Fruit fly (Drosophila melanogaster): Measurements from ENCODE around the gene CG33263.

The CG33263 gene

dm6 chr3L:13400872-13401418 lies 23.0 kb downstream of the CG33263 start, which contains the start of gene sens:
Gene sens (minus strand): TSS chr3L:13401125.
- TF ChIP-seq h (optimal IDR thresholded peaks at IDR 0.05): no peak
- TF ChIP-seq ttk (optimal IDR thresholded peaks at IDR 0.05): no peak
- no peak for TF ChIP-seq psq (optimal IDR thresholded peaks at IDR 0.05)
- no peak for TF ChIP-seq insv (optimal IDR thresholded peaks at IDR 0.05)
- no peak for TF ChIP-seq Myc (optimal IDR thresholded peaks at IDR 0.05)
- TF ChIP-seq Sin3A (optimal IDR thresholded peaks at IDR 0.05): no peak

- no peak for TF ChIP-seq Sin3A (optimal IDR thresholded peaks at IDR 0.05)
- TF ChIP-seq insv (optimal IDR thresholded peaks at IDR 0.05): no peak
- no peak for TF ChIP-seq Myc (optimal IDR thresholded peaks at IDR 0.05)
- TF ChIP-seq psq (optimal IDR thresholded peaks at IDR 0.05): no peak
- no peak for TF ChIP-seq ttk (optimal IDR thresholded peaks at IDR 0.05)
- no peak for TF ChIP-seq h (optimal IDR thresholded peaks at IDR 0.05)
Measured at dm6 chr3L:13397656-13398055, 26.3 kb downstream of the CG33263 start.

- TF ChIP-seq Myc (optimal IDR thresholded peaks at IDR 0.05) (no peak), ttk (optimal IDR thresholded peaks at IDR 0.05) (no peak), insv (optimal IDR thresholded peaks at IDR 0.05) (no peak), psq (optimal IDR thresholded peaks at IDR 0.05) (no peak), Sin3A (optimal IDR thresholded peaks at IDR 0.05) (no peak), h (optimal IDR thresholded peaks at IDR 0.05) (no peak)
Measured at dm6 chr3L:13393538-13393937, 30.4 kb downstream of the CG33263 start.

dm6 chr3L:13389834-13390233 lies 34.1 kb downstream of the CG33263 start, which contains the start of gene Poc1:
Gene Poc1 (minus strand): TSS chr3L:13390006.
- TF ChIP-seq insv (optimal IDR thresholded peaks at IDR 0.05) (no peak), ttk (optimal IDR thresholded peaks at IDR 0.05) (no peak), psq (optimal IDR thresholded peaks at IDR 0.05) (no peak), Sin3A (optimal IDR thresholded peaks at IDR 0.05) (no peak), Myc (optimal IDR thresholded peaks at IDR 0.05) (no peak), h (optimal IDR thresholded peaks at IDR 0.05) (no peak)

- no peak for TF ChIP-seq Myc (optimal IDR thresholded peaks at IDR 0.05)
- no peak for TF ChIP-seq Sin3A (optimal IDR thresholded peaks at IDR 0.05)
- no peak for TF ChIP-seq ttk (optimal IDR thresholded peaks at IDR 0.05)
- TF ChIP-seq h (optimal IDR thresholded peaks at IDR 0.05): no peak
- TF ChIP-seq insv (optimal IDR thresholded peaks at IDR 0.05): no peak
- no peak for TF ChIP-seq psq (optimal IDR thresholded peaks at IDR 0.05)
Measured at dm6 chr3L:13387608-13388007, 36.4 kb downstream of the CG33263 start, which contains the start of gene CG10171. Gene CG10171 (minus strand): TSS chr3L:13387907.

dm6 chr3L:13384489-13384888 lies 39.5 kb downstream of the CG33263 start, which contains the start of gene CG14110:
Gene CG14110 (plus strand): TSS chr3L:13384789.
- TF ChIP-seq psq (optimal IDR thresholded peaks at IDR 0.05): no peak
- no peak for TF ChIP-seq insv (optimal IDR thresholded peaks at IDR 0.05)
- no peak for TF ChIP-seq Myc (optimal IDR thresholded peaks at IDR 0.05)
- TF ChIP-seq h (optimal IDR thresholded peaks at IDR 0.05): no peak
- TF ChIP-seq Sin3A (optimal IDR thresholded peaks at IDR 0.05): no peak

dm6 chr3L:13382061-13382815 lies 41.7 kb downstream of the CG33263 start, which contains the start of gene ImpL1:
Gene ImpL1 (plus strand): TSS chr3L:13382765.
- no peak for TF ChIP-seq psq (optimal IDR thresholded peaks at IDR 0.05)
- TF ChIP-seq insv (optimal IDR thresholded peaks at IDR 0.05): no peak
- no peak for TF ChIP-seq h (optimal IDR thresholded peaks at IDR 0.05)
- no peak for TF ChIP-seq Sin3A (optimal IDR thresholded peaks at IDR 0.05)
- no peak for TF ChIP-seq ttk (optimal IDR thresholded peaks at IDR 0.05)

- TF ChIP-seq Myc (optimal IDR thresholded peaks at IDR 0.05) (no peak), psq (optimal IDR thresholded peaks at IDR 0.05) (no peak), Sin3A (optimal IDR thresholded peaks at IDR 0.05) (no peak), h (optimal IDR thresholded peaks at IDR 0.05) (no peak), ttk (optimal IDR thresholded peaks at IDR 0.05) (no peak), insv (optimal IDR thresholded peaks at IDR 0.05) (no peak)
Measured at dm6 chr3L:13381160-13381559, 42.8 kb downstream of the CG33263 start, which contains the start of gene CG14107. Gene CG14107 (minus strand): TSS chr3L:13381346.

- TF ChIP-seq Sin3A (optimal IDR thresholded peaks at IDR 0.05) (no peak), psq (optimal IDR thresholded peaks at IDR 0.05) (no peak), Myc (optimal IDR thresholded peaks at IDR 0.05) (no peak), insv (optimal IDR thresholded peaks at IDR 0.05) (no peak), h (optimal IDR thresholded peaks at IDR 0.05) (no peak), ttk (optimal IDR thresholded peaks at IDR 0.05) (no peak)
Measured at dm6 chr3L:13378202-13378601, 45.8 kb downstream of the CG33263 start, which contains the start of gene SNCF. Gene SNCF (plus strand): TSS chr3L:13378583.

dm6 chr3L:13377657-13378056 lies 46.3 kb downstream of the CG33263 start, which contains the start of gene CG14111:
Gene CG14111 (plus strand): TSS chr3L:13377957.
- TF ChIP-seq h (optimal IDR thresholded peaks at IDR 0.05) (no peak), Myc (optimal IDR thresholded peaks at IDR 0.05) (no peak), ttk (optimal IDR thresholded peaks at IDR 0.05) (no peak), Sin3A (optimal IDR thresholded peaks at IDR 0.05) (no peak), psq (optimal IDR thresholded peaks at IDR 0.05) (no peak), insv (optimal IDR thresholded peaks at IDR 0.05) (no peak)

Measured in Kc167 (cell line).